Fruit fly (Drosophila melanogaster) whole organism, embryonic: ENCODE results near the gene CG13026.

ENCODE experiments used
- CG10654 ChIP-seq: fragments of 200-800 bp; sonication (Bioruptor generic); optimal IDR thresholded peaks from 2 replicates; lab custom pipeline; 2016; ENCODE audit warnings: missing biosample characterization, missing genetic modification characterization
- CG11560 ChIP-seq: fragments of 200-800 bp; sonication (Bioruptor generic); IDR thresholded peaks from 3 replicates; pipeline ENCODE4 v1.3.6; 2022; ENCODE audit warnings: missing biosample characterization, missing genetic modification characterization
- CG12219 ChIP-seq: fragments of 200-800 bp; sonication (Bioruptor generic); optimal IDR thresholded peaks from 3 replicates; lab custom pipeline; 2018; ENCODE audit warnings: missing biosample characterization, mild to moderate bottlenecking, missing genetic modification characterization
- CG12744 ChIP-seq: fragments of 200-800 bp; sonication (Bioruptor generic); optimal IDR thresholded peaks from 2 replicates; lab custom pipeline; 2016; ENCODE audit warnings: missing biosample characterization, missing genetic modification characterization
- CG14441 ChIP-seq: fragments of 200-800 bp; sonication (Bioruptor generic); IDR thresholded peaks from 2 replicates; pipeline ENCODE4 v1.3.6; 2022; ENCODE audit warnings: missing biosample characterization, missing genetic modification characterization
- CG15073 ChIP-seq: fragments of 200-800 bp; sonication (Bioruptor generic); optimal IDR thresholded peaks from 2 replicates; lab custom pipeline; 2016; ENCODE audit warnings: missing biosample characterization, missing genetic modification characterization
- CG1647 ChIP-seq: fragments of 200-800 bp; sonication (Bioruptor generic); optimal IDR thresholded peaks from 3 replicates; lab custom pipeline; 2016; ENCODE audit warnings: missing biosample characterization, missing genetic modification characterization
- CG17385 ChIP-seq: fragments of 200-800 bp; sonication (Bioruptor generic); optimal IDR thresholded peaks from 3 replicates; lab custom pipeline; 2018; ENCODE audit warnings: missing biosample characterization, mild to moderate bottlenecking, missing genetic modification characterization
- CG17568 ChIP-seq: fragments of 200-800 bp; sonication (Bioruptor generic); optimal IDR thresholded peaks from 2 replicates; lab custom pipeline; 2018; ENCODE audit warnings: missing biosample characterization, mild to moderate bottlenecking, missing genetic modification characterization, moderate library complexity
- CG18476 ChIP-seq: fragments of 200-800 bp; sonication (Bioruptor generic); optimal IDR thresholded peaks from 2 replicates; lab custom pipeline; 2016; ENCODE audit warnings: missing biosample characterization, mild to moderate bottlenecking, missing genetic modification characterization
- CG32532 ChIP-seq: fragments of 200-800 bp; sonication (Bioruptor generic); IDR thresholded peaks from 2 replicates; pipeline ENCODE4 v1.3.6; 2022; ENCODE audit warnings: missing biosample characterization, missing genetic modification characterization
- CG33557 ChIP-seq: fragments of 200-800 bp; sonication (Bioruptor generic); optimal IDR thresholded peaks from 2 replicates; lab custom pipeline; 2019; ENCODE audit warnings: missing biosample characterization, mild to moderate bottlenecking, missing genetic modification characterization, moderate library complexity
- CG42726 ChIP-seq: fragments of 200-800 bp; sonication (Bioruptor generic); IDR thresholded peaks from 2 replicates; pipeline ENCODE4 v1.3.6; 2022; ENCODE audit warnings: missing biosample characterization, missing genetic modification characterization; ENCODE audit not compliant: partially characterized antibody
- CG4282 ChIP-seq: fragments of 200-800 bp; sonication (Bioruptor generic); optimal IDR thresholded peaks from 2 replicates; lab custom pipeline; 2016; ENCODE audit warnings: missing biosample characterization, missing genetic modification characterization
- CG4424 ChIP-seq: fragments of 200-800 bp; sonication (Bioruptor generic); optimal IDR thresholded peaks from 3 replicates; lab custom pipeline; 2016; ENCODE audit warnings: missing biosample characterization, missing genetic modification characterization
- CG6272 ChIP-seq: fragments of 200-800 bp; sonication (Bioruptor generic); IDR thresholded peaks from 2 replicates; pipeline ENCODE4 v1.3.6; 2022; ENCODE audit warnings: missing biosample characterization, missing genetic modification characterization
- CG6689 ChIP-seq: fragments of 200-800 bp; sonication (Bioruptor generic); IDR thresholded peaks from 2 replicates; pipeline ENCODE4 v1.3.6; 2022; ENCODE audit warnings: missing biosample characterization, missing genetic modification characterization
- CG7556 ChIP-seq: fragments of 200-800 bp; sonication (Bioruptor generic); optimal IDR thresholded peaks from 2 replicates; lab custom pipeline; 2017; ENCODE audit warnings: missing biosample characterization, mild to moderate bottlenecking, missing genetic modification characterization
- CTCF ChIP-seq: fragments of 200-800 bp; sonication (Bioruptor generic); optimal IDR thresholded peaks from 2 replicates; lab custom pipeline; 2017; ENCODE audit warnings: missing biosample characterization, mild to moderate bottlenecking, missing genetic modification characterization, moderate library complexity
- D19A ChIP-seq: fragments of 200-800 bp; optimal IDR thresholded peaks from 3 replicates; lab custom pipeline; 2019; ENCODE audit warnings: missing biosample characterization, mild to moderate bottlenecking, missing genetic modification characterization, moderate library complexity
- Gsc ChIP-seq: fragments of 200-800 bp; sonication (Bioruptor generic); IDR thresholded peaks from 2 replicates; pipeline ENCODE4 v1.3.6; 2022; ENCODE audit warnings: missing biosample characterization, missing genetic modification characterization
- HHEX ChIP-seq: fragments of 200-800 bp; sonication (Bioruptor generic); optimal IDR thresholded peaks from 3 replicates; lab custom pipeline; 2017; ENCODE audit warnings: missing biosample characterization, mild to moderate bottlenecking, missing genetic modification characterization, missing genetic modification reagents
- MBD-R2 ChIP-seq: fragments of 200-800 bp; sonication (Bioruptor generic); IDR thresholded peaks from 2 replicates; pipeline ENCODE4 v1.3.6; 2022; ENCODE audit warnings: missing biosample characterization, missing genetic modification characterization
- MTF-1 ChIP-seq: fragments of 200-800 bp; sonication (Bioruptor generic); optimal IDR thresholded peaks from 2 replicates; lab custom pipeline; 2018; ENCODE audit warnings: missing biosample characterization, mild to moderate bottlenecking, missing genetic modification characterization, borderline replicate concordance
- Mes4 ChIP-seq: fragments of 200-800 bp; sonication (Bioruptor generic); optimal IDR thresholded peaks from 2 replicates; lab custom pipeline; 2016; ENCODE audit warnings: missing biosample characterization, missing genetic modification characterization
- Rx ChIP-seq: fragments of 200-800 bp; sonication (Bioruptor generic); IDR thresholded peaks from 2 replicates; pipeline ENCODE4 v1.3.6; 2022; ENCODE audit warnings: missing biosample characterization, missing genetic modification characterization
- TFAM ChIP-seq: fragments of 200-800 bp; sonication (Bioruptor generic); optimal IDR thresholded peaks from 2 replicates; lab custom pipeline; 2017; ENCODE audit warnings: missing biosample characterization, missing genetic modification characterization, inconsistent platforms
- cg ChIP-seq: fragments of 200-800 bp; sonication (Bioruptor generic); optimal IDR thresholded peaks from 3 replicates; lab custom pipeline; 2019; ENCODE audit warnings: missing biosample characterization, mild to moderate bottlenecking, missing genetic modification characterization, moderate library complexity
- croc ChIP-seq: fragments of 200-800 bp; sonication (Bioruptor generic); conservative IDR thresholded peaks from 3 replicates; pipeline ENCODE4 v1.3.6; 2022; ENCODE audit warnings: missing biosample characterization, missing genetic modification characterization
- crp ChIP-seq, 2 experiments: fragments of 200-800 bp; sonication (Bioruptor generic); optimal IDR thresholded peaks; 2 replicates in 1 of 2; 3 replicates in 1 of 2; lab custom pipeline; 2017; ENCODE audit warnings: missing biosample characterization in 2 of 2, missing genetic modification characterization in 2 of 2, mild to moderate bottlenecking in 1 of 2, moderate library complexity in 1 of 2
- gcm2 ChIP-seq: fragments of 200-800 bp; sonication (Bioruptor generic); optimal IDR thresholded peaks from 2 replicates; lab custom pipeline; 2016; ENCODE audit warnings: missing biosample characterization, missing genetic modification characterization
- insv ChIP-seq, 2 experiments: fragments of 200-800 bp; sonication (Bioruptor generic); optimal IDR thresholded peaks; 3 replicates each; lab custom pipeline; 2016 to 2018; ENCODE audit warnings: missing biosample characterization in 2 of 2, missing genetic modification characterization in 2 of 2
- kah ChIP-seq: fragments of 200-800 bp; sonication (Bioruptor generic); optimal IDR thresholded peaks from 2 replicates; lab custom pipeline; 2018; ENCODE audit warnings: missing biosample characterization, mild to moderate bottlenecking, missing genetic modification characterization
- kni ChIP-seq: fragments of 200-800 bp; sonication (Bioruptor generic); optimal IDR thresholded peaks from 3 replicates; lab custom pipeline; 2017; ENCODE audit warnings: mild to moderate bottlenecking, missing biosample characterization, missing genetic modification reagents, missing genetic modification characterization
- lilli ChIP-seq: fragments of 200-800 bp; sonication (Bioruptor generic); optimal IDR thresholded peaks from 3 replicates; lab custom pipeline; 2016; ENCODE audit warnings: missing biosample characterization, missing genetic modification characterization
- nerfin-2 ChIP-seq: fragments of 200-800 bp; sonication (Bioruptor generic); IDR thresholded peaks from 2 replicates; pipeline ENCODE4 v1.3.6; 2022; ENCODE audit warnings: missing biosample characterization, missing genetic modification characterization; ENCODE audit not compliant: partially characterized antibody
- org-1 ChIP-seq: fragments of 200-800 bp; sonication (Bioruptor generic); optimal IDR thresholded peaks from 2 replicates; lab custom pipeline; 2017; ENCODE audit warnings: missing biosample characterization, missing genetic modification characterization
- pb ChIP-seq: fragments of 200-800 bp; sonication (Bioruptor generic); optimal IDR thresholded peaks from 3 replicates; lab custom pipeline; 2016; ENCODE audit warnings: missing biosample characterization, missing genetic modification characterization
- pita ChIP-seq: fragments of 200-800 bp; sonication (Bioruptor generic); optimal IDR thresholded peaks from 2 replicates; lab custom pipeline; 2017; ENCODE audit warnings: missing biosample characterization, mild to moderate bottlenecking, missing genetic modification characterization
- pzg ChIP-seq: fragments of 200-800 bp; sonication (Bioruptor generic); optimal IDR thresholded peaks from 3 replicates; lab custom pipeline; 2018; ENCODE audit warnings: missing biosample characterization, mild to moderate bottlenecking, missing genetic modification characterization, moderate library complexity
- seq ChIP-seq: fragments of 200-800 bp; sonication (Bioruptor generic); IDR thresholded peaks from 2 replicates; pipeline ENCODE4 v1.3.6; 2022; ENCODE audit warnings: missing biosample characterization, missing genetic modification characterization
- sim ChIP-seq: fragments of 200-800 bp; sonication (Bioruptor generic); IDR thresholded peaks from 2 replicates; pipeline ENCODE4 v1.3.6; 2022; ENCODE audit warnings: missing biosample characterization, missing genetic modification characterization
- sna ChIP-seq: fragments of 200-800 bp; sonication (Bioruptor generic); IDR thresholded peaks from 2 replicates; pipeline ENCODE4 v1.3.6; 2022; ENCODE audit warnings: missing biosample characterization, missing genetic modification characterization; ENCODE audit not compliant: partially characterized antibody
- sr ChIP-seq: fragments of 200-800 bp; sonication (Bioruptor generic); IDR thresholded peaks from 3 replicates; pipeline ENCODE4 v1.3.6; 2022; ENCODE audit warnings: missing biosample characterization, missing genetic modification characterization
- tin ChIP-seq: fragments of 200-800 bp; sonication (Bioruptor generic); optimal IDR thresholded peaks from 3 replicates; lab custom pipeline; 2016; ENCODE audit warnings: missing biosample characterization, missing genetic modification characterization
- tna ChIP-seq: fragments of 200-800 bp; sonication (Bioruptor generic); IDR thresholded peaks from 2 replicates; pipeline ENCODE4 v1.3.6; 2022; ENCODE audit warnings: missing biosample characterization, missing genetic modification characterization; ENCODE audit not compliant: partially characterized antibody
- vnd ChIP-seq: fragments of 200-800 bp; sonication (Bioruptor generic); IDR thresholded peaks from 3 replicates; pipeline ENCODE4 v1.3.6; 2022; ENCODE audit warnings: missing biosample characterization, missing genetic modification characterization; ENCODE audit not compliant: partially characterized antibody
- wor ChIP-seq: fragments of 200-800 bp; sonication (Bioruptor generic); IDR thresholded peaks from 2 replicates; pipeline ENCODE4 v1.3.6; 2022; ENCODE audit warnings: missing biosample characterization, missing genetic modification characterization

CG13026 gene

dm6 chr3L:16765647-16766628, 40.0 kb upstream of the CG13026 start, which contains the start of gene Nrt (continued):
- TF ChIP-seq tna (GFP tag; lab: Robert Waterston, UW) (peak; percentile 66; the same call in 1 of the 2 replicates), TFAM (GFP tag; lab: Kevin White, UChicago) (no peak), CG7556 (GFP tag; lab: Kevin White, UChicago) (peak; percentile 85), CG33557 (GFP tag; lab: Kevin White, UChicago) (peak; percentile 66), gcm2 (GFP tag; lab: Kevin White, UChicago) (no peak), kah (GFP tag; lab: Kevin White, UChicago) (peak; percentile 39), CG32532 (GFP tag; lab: Robert Waterston, UW) (peak; percentile 73), CG1647 (GFP tag; lab: Kevin White, UChicago) (no peak), croc (GFP tag; lab: Robert Waterston, UW) (no peak), sna (GFP tag; lab: Robert Waterston, UW) (peak; percentile 20; the same call in 1 of the 2 replicates), MTF-1 (GFP tag; lab: Kevin White, UChicago) (no peak), Mes4 (no peak), pb (GFP tag; lab: Kevin White, UChicago) (no peak), CG12744 (GFP tag; lab: Kevin White, UChicago) (no peak), CG4424 (GFP tag; lab: Kevin White, UChicago) (peak; percentile 54), crp (GFP tag; optimal IDR thresholded peaks at IDR 0.05; lab: Kevin White, UChicago) (no peak), pzg (GFP tag; lab: Kevin White, UChicago) (no peak), CG10654 (GFP tag; lab: Kevin White, UChicago) (no peak), Rx (GFP tag; lab: Robert Waterston, UW) (no peak), Gsc (GFP tag; lab: Robert Waterston, UW) (no peak), CG6272 (GFP tag; lab: Robert Waterston, UW) (no peak), HHEX (GFP tag; lab: Kevin White, UChicago) (peak; percentile 63), CG14441 (GFP tag; lab: Robert Waterston, UW) (0 out of 2 replicates have a peak, but pooled peaks have one; percentile 12), sim (GFP tag; lab: Robert Waterston, UW) (no peak), kni (peak; percentile 9), lilli (peak; percentile 31), CG18476 (peak; percentile 72), CG4282 (GFP tag; lab: Kevin White, UChicago) (no peak), CTCF (GFP tag; lab: Kevin White, UChicago) (peak; percentile 17), CG11560 (tag; lab: Robert Waterston, UW) (no peak), seq (GFP tag; lab: Robert Waterston, UW) (peak; percentile 77), sr (no peak), wor (GFP tag; lab: Robert Waterston, UW) (no peak), CG17568 (GFP tag; lab: Kevin White, UChicago) (peak; percentile 77), vnd (GFP tag; lab: Robert Waterston, UW) (no peak), org-1 (GFP tag; lab: Kevin White, UChicago) (peak; percentile 42), pita (GFP tag; lab: Kevin White, UChicago) (no peak), CG6689 (peak; percentile 73), cg (GFP tag; lab: Kevin White, UChicago) (peak; percentile 78), nerfin-2 (GFP tag; lab: Robert Waterston, UW) (0 out of 2 replicates have a peak, but pooled peaks have one; percentile 40), CG15073 (no peak), CG12219 (GFP tag; lab: Kevin White, UChicago) (peak; percentile 16), MBD-R2 (GFP tag; lab: Robert Waterston, UW) (peak; percentile 26; the same call in 1 of the 2 replicates), D19A (tag; lab: Kevin White, UChicago) (peak; percentile 58), CG17385 (GFP tag; lab: Kevin White, UChicago) (peak; percentile 69), tin (GFP tag; lab: Kevin White, UChicago) (peak; percentile 18), CG42726 (GFP tag; lab: Robert Waterston, UW) (peak; percentile 58; the same call in 1 of the 2 replicates), insv (GFP tag; optimal IDR thresholded peaks at IDR 0.05; lab: Kevin White, UChicago) (peak in 1 of 2 experiments; percentile 61)
